Worm (Caenorhabditis elegans) whole organism, L4/young adult: ENCODE results near the gene rbd-1.
"Not testable (repeated sequence)": the region's sequence is repeated elsewhere in the genome, so short reads cannot be mapped to it uniquely, and the experiment has no call there.

Source experiments
- W03F9.2 ChIP-seq: fragments of 150-350 bp; optimal IDR thresholded peaks from 2 replicates; lab custom pipeline; 2014; ENCODE audit warnings: missing biosample characterization, missing genetic modification characterization
- dao-5 ChIP-seq: sonication (generic microtip); optimal IDR thresholded peaks from 2 replicates; lab custom pipeline; 2016; ENCODE audit warnings: missing genotype, missing genetic modification characterization, moderate library complexity, missing compliant biosample characterization
- him-1 ChIP-seq: sonication (generic microtip); optimal IDR thresholded peaks from 2 replicates; lab custom pipeline; 2016; ENCODE audit warnings: missing genotype, missing genetic modification reagents, missing genetic modification characterization, missing compliant biosample characterization

The rbd-1 gene

ce11 chrIV:12724641-12725040 is at the start of gene rbd-1, which contains the start of gene T23F6.3:
rbd-1 (plus strand) TSS chrIV:12724986.
T23F6.3 (minus strand) TSS chrIV:12724760.
- TF ChIP-seq him-1 (tag; lab: Kevin White, UChicago) (no peak), W03F9.2 (tag; lab: Kevin White, UChicago) (peak; percentile 91), dao-5 (no peak)

- not testable (repeated sequence) for TF ChIP-seq W03F9.2 (tag; lab: Kevin White, UChicago); him-1 (tag; lab: Kevin White, UChicago); dao-5
Observed at ce11 chrIV:12677137-12677536, 47.6 kb upstream of the rbd-1 start, which contains the start of gene T23B5.6. T23B5.6 (minus strand) TSS chrIV:12677237.

ce11 chrIV:12684341-12684740 is 40.4 kb upstream of the rbd-1 start, which contains the start of gene prmt-9:
prmt-9 (minus strand) TSS chrIV:12684378.
- TF ChIP-seq dao-5 (no peak), W03F9.2 (tag; lab: Kevin White, UChicago) (no peak), him-1 (tag; lab: Kevin White, UChicago) (no peak)

- TF ChIP-seq dao-5 (no peak), W03F9.2 (tag; lab: Kevin White, UChicago) (no peak), him-1 (tag; lab: Kevin White, UChicago) (no peak)
Observed at ce11 chrIV:12684826-12685594, 39.8 kb upstream of the rbd-1 start.

ce11 chrIV:12685827-12686226 is 39.0 kb upstream of the rbd-1 start:
- no peak for TF ChIP-seq him-1 (tag; lab: Kevin White, UChicago)
- TF ChIP-seq dao-5, result no peak
- no peak for TF ChIP-seq W03F9.2 (tag; lab: Kevin White, UChicago)

- TF ChIP-seq him-1 (tag; lab: Kevin White, UChicago), result no peak
- no peak for TF ChIP-seq W03F9.2 (tag; lab: Kevin White, UChicago)
- TF ChIP-seq dao-5, result no peak
Observed at ce11 chrIV:12688370-12688769, 36.4 kb upstream of the rbd-1 start, which contains the start of gene T23B5.3. T23B5.3 (plus strand) TSS chrIV:12688670.

ce11 chrIV:12689292-12689691 is 35.5 kb upstream of the rbd-1 start:
- no peak for TF ChIP-seq him-1 (tag; lab: Kevin White, UChicago)
- TF ChIP-seq W03F9.2 (tag; lab: Kevin White, UChicago), result no peak

- TF ChIP-seq him-1 (tag; lab: Kevin White, UChicago) (no peak), dao-5 (no peak), W03F9.2 (tag; lab: Kevin White, UChicago) (no peak)
Observed at ce11 chrIV:12689709-12690142, 35.1 kb upstream of the rbd-1 start.

- TF ChIP-seq him-1 (tag; lab: Kevin White, UChicago), result no peak
- TF ChIP-seq W03F9.2 (tag; lab: Kevin White, UChicago), result no peak
- TF ChIP-seq dao-5, result no peak
Observed at ce11 chrIV:12698880-12699279, 25.9 kb upstream of the rbd-1 start.

ce11 chrIV:12700204-12700603 is 24.6 kb upstream of the rbd-1 start:
- TF ChIP-seq dao-5 (no peak), W03F9.2 (tag; lab: Kevin White, UChicago) (no peak), him-1 (tag; lab: Kevin White, UChicago) (no peak)

- TF ChIP-seq dao-5 (no peak), him-1 (tag; lab: Kevin White, UChicago) (no peak), W03F9.2 (tag; lab: Kevin White, UChicago) (no peak)
Observed at ce11 chrIV:12700944-12701343, 23.8 kb upstream of the rbd-1 start.

- TF ChIP-seq him-1 (tag; lab: Kevin White, UChicago) (no peak), dao-5 (no peak), W03F9.2 (tag; lab: Kevin White, UChicago) (no peak)
Observed at ce11 chrIV:12703811-12704210, 21.0 kb upstream of the rbd-1 start, which contains the start of gene C27D8.4. C27D8.4 (plus strand) TSS chrIV:12704111.

- no peak for TF ChIP-seq him-1 (tag; lab: Kevin White, UChicago)
- no peak for TF ChIP-seq dao-5
- no peak for TF ChIP-seq W03F9.2 (tag; lab: Kevin White, UChicago)
Observed at ce11 chrIV:12710996-12711395, 13.8 kb upstream of the rbd-1 start, which contains the start of gene C27D8.2. C27D8.2 (plus strand) TSS chrIV:12711217.

ce11 chrIV:12711644-12712043 is 13.1 kb upstream of the rbd-1 start, which contains the start of gene C27D8.3:
C27D8.3 (minus strand) TSS chrIV:12711744.
- no peak for TF ChIP-seq W03F9.2 (tag; lab: Kevin White, UChicago)
- no peak for TF ChIP-seq dao-5
- no peak for TF ChIP-seq him-1 (tag; lab: Kevin White, UChicago)
